Worm (Caenorhabditis elegans) whole organism, L4 larva: ENCODE measurements around the gene hda-5.

Experiments used
- F10B5.3 ChIP-seq: sonication (generic microtip); optimal IDR thresholded peaks from 2 replicates; lab custom pipeline; 2016; ENCODE audit warnings: mild to moderate bottlenecking, missing genetic modification characterization, missing compliant biosample characterization
- F26F4.8 ChIP-seq: fragments of 200-800 bp; sonication (Bioruptor generic); conservative IDR thresholded peaks from 2 replicates; pipeline ENCODE4 v1.3.6; 2022; ENCODE audit warnings: missing genetic modification characterization, missing compliant biosample characterization
- F44E2.7 ChIP-seq: fragments of 200-800 bp; sonication (Bioruptor generic); IDR thresholded peaks from 2 replicates; pipeline ENCODE4 v2.1.2; 2022; ENCODE audit warnings: missing genetic modification characterization, missing compliant biosample characterization
- R02D3.7 ChIP-seq: fragments of 150-350 bp; sonication (generic microtip); optimal IDR thresholded peaks from 3 replicates; lab custom pipeline; 2014; ENCODE audit warnings: missing biosample characterization, missing genetic modification characterization
- T26A8.4 ChIP-seq: fragments of 200-800 bp; sonication (Bioruptor generic); IDR thresholded peaks from 2 replicates; pipeline ENCODE4 v1.3.6; 2022; ENCODE audit warnings: missing genetic modification characterization, missing compliant biosample characterization
- Y48G9A.11 ChIP-seq: fragments of 200-800 bp; sonication (Bioruptor generic); IDR thresholded peaks from 2 replicates; pipeline ENCODE4 v1.3.6; 2022; ENCODE audit warnings: missing genetic modification reagents, missing genetic modification characterization, missing compliant biosample characterization
- Y75B8A.6 ChIP-seq: fragments of 200-800 bp; sonication (Bioruptor generic); IDR thresholded peaks from 2 replicates; pipeline ENCODE4 v1.3.6; 2022; ENCODE audit warnings: missing genetic modification reagents, missing genetic modification characterization, missing compliant biosample characterization
- aha-1 ChIP-seq: fragments of 150-350 bp; peaks from one replicate; lab custom pipeline; 2014; ENCODE audit warnings: missing biosample characterization, missing genetic modification characterization
- ama-1 ChIP-seq: fragments of 150-350 bp; optimal IDR thresholded peaks from 2 replicates; lab custom pipeline; 2014; ENCODE audit warnings: inconsistent platforms, mixed read lengths
- ceh-32 ChIP-seq: sonication (generic microtip); optimal IDR thresholded peaks from 2 replicates; lab custom pipeline; 2016; ENCODE audit warnings: mild to moderate bottlenecking, missing genetic modification characterization, missing compliant biosample characterization; ENCODE audit not compliant: poor library complexity
- ces-1 ChIP-seq: fragments of 150-350 bp; sonication (generic microtip); optimal IDR thresholded peaks from 4 replicates; lab custom pipeline; 2014; ENCODE audit warnings: missing biosample characterization, missing genetic modification reagents, missing genetic modification characterization
- daf-19 ChIP-seq: fragments of 200-800 bp; sonication (Bioruptor generic); conservative IDR thresholded peaks from 2 replicates; pipeline ENCODE4 v1.3.6; 2022; ENCODE audit warnings: missing genetic modification characterization, missing compliant biosample characterization
- duxl-1 ChIP-seq: sonication (generic microtip); optimal IDR thresholded peaks from 2 replicates; lab custom pipeline; 2016; ENCODE audit warnings: mild to moderate bottlenecking, missing genetic modification characterization, moderate library complexity, missing compliant biosample characterization; ENCODE audit not compliant: poor library complexity
- dve-1 ChIP-seq: sonication (generic microtip); optimal IDR thresholded peaks from 2 replicates; lab custom pipeline; 2017; ENCODE audit warnings: antibody characterized with exemption, mild to moderate bottlenecking, missing genetic modification characterization, missing compliant biosample characterization; ENCODE audit not compliant: insufficient read depth
- egl-43 ChIP-seq: fragments of 200-800 bp; sonication (Bioruptor generic); IDR thresholded peaks from 2 replicates; pipeline ENCODE4 v1.3.6; 2022; ENCODE audit warnings: missing genetic modification reagents, missing genetic modification characterization, missing compliant biosample characterization
- gei-8 ChIP-seq: fragments of 200-800 bp; sonication (Bioruptor generic); optimal IDR thresholded peaks from 2 replicates; lab custom pipeline; 2018; ENCODE audit warnings: mild to moderate bottlenecking, missing genetic modification characterization, missing compliant biosample characterization
- lim-7 ChIP-seq: fragments of 200-800 bp; sonication (Bioruptor generic); IDR thresholded peaks from 2 replicates; pipeline ENCODE4 v1.3.6; 2022; ENCODE audit warnings: missing genetic modification characterization, missing compliant biosample characterization
- lin-13 ChIP-seq: fragments of 150-350 bp; optimal IDR thresholded peaks from 2 replicates; lab custom pipeline; 2014; ENCODE audit warnings: missing biosample characterization, missing genetic modification reagents, missing genetic modification characterization
- lin-38 ChIP-seq: fragments of 200-800 bp; sonication (Bioruptor generic); IDR thresholded peaks from 2 replicates; pipeline ENCODE4 v1.3.6; 2022; ENCODE audit warnings: missing genetic modification reagents, missing genetic modification characterization, missing compliant biosample characterization
- lin-39 ChIP-seq: fragments of 150-350 bp; optimal IDR thresholded peaks from 2 replicates; lab custom pipeline; 2014; ENCODE audit warnings: missing biosample characterization, missing genetic modification reagents, missing genetic modification characterization
- madf-9 ChIP-seq: fragments of 200-800 bp; sonication (Bioruptor generic); conservative IDR thresholded peaks from 2 replicates; pipeline ENCODE4 v1.3.6; 2022; ENCODE audit warnings: missing genetic modification reagents, missing genetic modification characterization, missing compliant biosample characterization
- mdl-1 ChIP-seq, 2 experiments: fragments of 150-350 bp in 1 of 2; sonication (generic microtip) in 1 of 2; optimal IDR thresholded peaks; 2 replicates each; lab custom pipeline; 2014 to 2017; ENCODE audit warnings: missing biosample characterization in 2 of 2, missing genetic modification characterization in 2 of 2
- mep-1 ChIP-seq: fragments of 150-350 bp; sonication (generic microtip); optimal IDR thresholded peaks from 3 replicates; lab custom pipeline; 2014; ENCODE audit warnings: missing biosample characterization, missing genetic modification characterization
- mxl-3 ChIP-seq: fragments of 200-800 bp; sonication (Bioruptor generic); optimal IDR thresholded peaks from 2 replicates; lab custom pipeline; 2018; ENCODE audit warnings: mild to moderate bottlenecking, missing genetic modification characterization, missing compliant biosample characterization
- nhr-11 ChIP-seq: fragments of 150-350 bp; optimal IDR thresholded peaks from 2 replicates; lab custom pipeline; 2014; ENCODE audit warnings: missing biosample characterization, missing genetic modification characterization
- nhr-111 ChIP-seq: fragments of 200-800 bp; sonication (Bioruptor generic); optimal IDR thresholded peaks from 2 replicates; lab custom pipeline; 2018; ENCODE audit warnings: mild to moderate bottlenecking, missing genetic modification characterization, missing compliant biosample characterization
- nhr-237 ChIP-seq: sonication (generic microtip); optimal IDR thresholded peaks from 2 replicates; lab custom pipeline; 2017; ENCODE audit warnings: missing biosample characterization, missing genetic modification characterization
- nhr-25 ChIP-seq: sonication (generic microtip); optimal IDR thresholded peaks from 2 replicates; lab custom pipeline; 2017; ENCODE audit warnings: missing genetic modification characterization, mild to moderate bottlenecking, missing compliant biosample characterization, antibody characterized with exemption, moderate library complexity, borderline replicate concordance; ENCODE audit not compliant: insufficient read depth
- nhr-28 ChIP-seq: fragments of 150-350 bp; optimal IDR thresholded peaks from 2 replicates; lab custom pipeline; 2014; ENCODE audit warnings: missing biosample characterization, missing genetic modification characterization
- nhr-76 ChIP-seq: fragments of 150-350 bp; optimal IDR thresholded peaks from 2 replicates; lab custom pipeline; 2014; ENCODE audit warnings: missing biosample characterization, missing genetic modification characterization
- nhr-77 ChIP-seq: fragments of 150-350 bp; optimal IDR thresholded peaks from 2 replicates; lab custom pipeline; 2014; ENCODE audit warnings: missing biosample characterization, missing genetic modification characterization
- pha-4 ChIP-seq, 2 experiments: fragments of 150-350 bp in 1 of 2; fragments of 200-800 bp in 1 of 2; sonication (Bioruptor generic) in 1 of 2; IDR thresholded peaks in 1 of 2; optimal IDR thresholded peaks in 1 of 2; 2 replicates each; pipeline versions ENCODE4 v1.3.6 to Lab custom; 2014 to 2022; ENCODE audit warnings: missing genetic modification characterization in 2 of 2, missing genetic modification reagents in 2 of 2, missing biosample characterization in 1 of 2, missing compliant biosample characterization in 1 of 2
- set-16 ChIP-seq: fragments of 200-800 bp; sonication (Bioruptor generic); IDR thresholded peaks from 2 replicates; pipeline ENCODE4 v1.3.6; 2022; ENCODE audit warnings: missing genetic modification reagents, missing genetic modification characterization, missing compliant biosample characterization
- snpc-1.2 ChIP-seq: fragments of 200-800 bp; sonication (Bioruptor generic); IDR thresholded peaks from 2 replicates; pipeline ENCODE4 v1.3.6; 2022; ENCODE audit warnings: missing genetic modification reagents, missing genetic modification characterization, missing compliant biosample characterization
- snpc-4 ChIP-seq: fragments of 150-350 bp; optimal IDR thresholded peaks from 2 replicates; lab custom pipeline; 2014; ENCODE audit warnings: missing biosample characterization, missing genetic modification characterization
- unc-62 ChIP-seq, 3 experiments: fragments of 150-350 bp in 1 of 3; sonication (generic microtip); optimal IDR thresholded peaks in 2 of 3; peaks in 1 of 3; 1 replicate in 1 of 3; 2 replicates in 2 of 3; lab custom pipeline; 2014 to 2017; ENCODE audit warnings: missing biosample characterization in 3 of 3, missing genetic modification characterization in 3 of 3, missing genetic modification reagents in 3 of 3, missing genotype in 1 of 3
- vab-7 ChIP-seq: fragments of 200-800 bp; sonication (Bioruptor generic); IDR thresholded peaks from 2 replicates; pipeline ENCODE4 v1.3.6; 2022; ENCODE audit warnings: missing genetic modification reagents, missing genetic modification characterization, missing compliant biosample characterization

The hda-5 gene

DNA sequence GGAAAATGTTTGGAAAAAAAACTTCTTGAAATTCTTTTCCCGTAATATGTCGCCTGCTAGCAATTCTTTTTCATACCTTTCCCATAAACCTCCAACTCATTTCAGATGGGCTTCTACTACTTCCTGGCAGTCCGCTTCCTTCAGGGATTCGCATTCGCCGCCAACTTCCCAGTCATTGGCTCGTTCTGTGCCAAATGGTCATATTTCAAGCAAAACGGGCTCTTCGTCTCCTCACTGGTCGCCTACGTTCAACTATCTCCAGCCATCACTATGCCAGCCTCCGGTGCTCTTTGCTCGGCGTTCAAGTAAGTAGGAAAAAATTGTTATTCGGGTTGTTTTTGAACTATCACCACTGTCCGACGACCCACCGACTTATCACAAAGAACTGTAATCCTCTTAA is 45.2 kb downstream of the hda-5 start:
- TF ChIP-seq F10B5.3 (no peak), T26A8.4 (GFP tag; lab: Robert Waterston, UW) (no peak), F26F4.8 (GFP tag; lab: Robert Waterston, UW) (no peak), nhr-25 (tag; lab: Kevin White, UChicago) (no peak), mdl-1 (tag; optimal IDR thresholded peaks at IDR 0.05; lab: Kevin White, UChicago) (no peak), mep-1 (tag; lab: Kevin White, UChicago) (no peak), aha-1 (tag; lab: Kevin White, UChicago) (peak; percentile 27)
- TF ChIP-seq, all 104 proteins: peak for 1

DNA sequence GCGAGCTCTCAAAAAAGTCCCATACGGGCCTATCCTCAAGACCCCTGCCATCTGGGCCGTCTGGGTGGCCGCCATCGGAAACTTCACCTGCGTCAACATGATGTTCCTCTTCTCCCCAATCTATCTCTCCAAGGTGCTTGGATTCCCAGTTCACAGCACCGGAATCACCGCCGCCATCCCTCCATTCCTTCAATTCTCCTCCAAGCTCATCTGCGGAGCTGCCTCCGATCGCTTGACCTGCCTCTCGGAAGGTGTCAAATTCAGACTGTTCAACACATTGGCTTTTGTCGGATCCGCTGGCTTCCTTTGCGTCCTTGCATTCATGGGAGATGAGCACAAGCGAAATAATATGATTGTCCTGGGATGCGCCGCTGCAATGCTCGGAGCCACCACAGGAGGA is 46.1 kb downstream of the hda-5 start:
- TF ChIP-seq egl-43 (GFP tag; lab: Robert Waterston, UW) (0 out of 2 replicates have a peak, but pooled peaks have one; percentile 10), set-16 (GFP tag; lab: Robert Waterston, UW) (peak; percentile 76), madf-9 (GFP tag; lab: Robert Waterston, UW) (0 out of 2 replicates have a peak, but pooled peaks have one; percentile 6), snpc-1.2 (no peak), pha-4 (GFP tag; IDR thresholded peaks at IDR 0.05; lab: Robert Waterston, UW) (no peak), pha-4 (tag; optimal IDR thresholded peaks at IDR 0.05; lab: Kevin White, UChicago) (no peak), Y75B8A.6 (no peak), R02D3.7 (tag; lab: Kevin White, UChicago) (no peak), daf-19 (no peak), nhr-237 (tag; lab: Kevin White, UChicago) (no peak)
- TF ChIP-seq, all 104 proteins: peak for 3

DNA sequence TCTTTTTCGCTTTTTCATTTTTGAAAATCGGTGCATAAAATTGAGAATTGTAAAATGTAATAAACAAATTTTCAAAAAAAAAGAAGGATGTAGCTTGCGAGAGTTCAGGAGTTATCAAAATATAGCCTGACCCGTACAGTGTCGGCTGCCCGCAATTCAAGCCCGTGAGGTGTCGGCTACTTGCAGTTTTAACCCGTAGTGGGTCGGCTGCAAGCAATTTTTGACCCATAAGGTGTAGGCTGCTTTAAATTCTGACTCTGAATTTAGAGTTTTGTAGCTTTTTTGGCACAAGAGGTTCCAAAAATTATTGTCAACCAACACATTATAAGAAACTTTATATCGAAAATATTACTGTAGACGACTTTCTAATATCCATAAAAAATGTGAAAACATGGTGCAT is 47.1 kb downstream of the hda-5 start:
- TF ChIP-seq dve-1 (tag; lab: Kevin White, UChicago) (peak; percentile 0), F44E2.7 (GFP tag; lab: Robert Waterston, UW) (no peak), mep-1 (tag; lab: Kevin White, UChicago) (peak; percentile 52), nhr-76 (tag; lab: Kevin White, UChicago) (no peak), lin-38 (GFP tag; lab: Robert Waterston, UW) (no peak), nhr-77 (tag; lab: Kevin White, UChicago) (no peak), ceh-32 (tag; lab: Kevin White, UChicago) (no peak), Y48G9A.11 (GFP tag; lab: Robert Waterston, UW) (no peak), nhr-25 (tag; lab: Kevin White, UChicago) (peak; percentile 66), pha-4 (GFP tag; IDR thresholded peaks at IDR 0.05; lab: Robert Waterston, UW) (no peak), pha-4 (tag; optimal IDR thresholded peaks at IDR 0.05; lab: Kevin White, UChicago) (no peak), gei-8 (GFP tag; lab: Kevin White, UChicago) (peak; percentile 13), lim-7 (GFP tag; lab: Robert Waterston, UW) (0 out of 2 replicates have a peak, but pooled peaks have one; percentile 21), aha-1 (tag; lab: Kevin White, UChicago) (no peak), nhr-111 (GFP tag; lab: Kevin White, UChicago) (no peak), ama-1 (lab: Kevin White, UChicago) (peak; percentile 57), snpc-1.2 (0 out of 2 replicates have a peak, but pooled peaks have one; percentile 45), nhr-28 (peak; percentile 15), lin-13 (peak; percentile 55), lin-39 (tag; lab: Kevin White, UChicago) (no peak), snpc-4 (tag; lab: Kevin White, UChicago) (peak; percentile 41), nhr-11 (tag; lab: Kevin White, UChicago) (no peak), mxl-3 (GFP tag; lab: Kevin White, UChicago) (no peak), vab-7 (GFP tag; lab: Robert Waterston, UW) (no peak), ces-1 (GFP tag; lab: Kevin White, UChicago) (no peak), unc-62 (GFP tag; optimal IDR thresholded peaks at IDR 0.05 in 1 of 2; lab: Kevin White, UChicago) (no peak), unc-62 (tag; optimal IDR thresholded peaks at IDR 0.05; lab: Kevin White, UChicago) (no peak), duxl-1 (peak; percentile 7)
